Worm (Caenorhabditis elegans): ENCODE data around the gene srt-39.

Gene srt-39

DNA sequence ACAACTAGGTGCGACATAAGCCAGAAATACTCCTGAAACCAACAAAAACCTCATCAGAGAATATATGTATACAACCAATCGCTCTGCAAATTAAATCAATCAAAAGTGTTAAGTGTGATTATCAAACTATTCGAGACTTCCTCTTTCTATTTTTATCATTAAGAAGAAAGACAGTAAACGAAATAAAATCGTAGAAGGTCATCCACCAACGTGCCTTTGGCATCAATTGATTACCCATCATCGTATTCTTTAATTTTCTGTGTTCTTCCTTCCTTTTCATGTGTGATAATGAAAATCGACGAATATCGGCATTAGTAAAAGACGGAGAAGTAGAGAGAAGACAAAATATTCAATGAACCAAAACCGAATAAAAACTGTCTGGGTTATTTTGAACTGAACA is 27.3 kb downstream of the srt-39 start:
- TF ChIP-seq hlh-30 (tag; optimal IDR thresholded peaks at IDR 0.05; ENCODE audit: insufficient read depth) (no peak), unc-86 (tag; optimal IDR thresholded peaks at IDR 0.05) (no peak), hlh-15 (tag; optimal IDR thresholded peaks at IDR 0.05) (no peak), tbx-2 (tag; optimal IDR thresholded peaks at IDR 0.05) (no peak), ttx-3 (tag; optimal IDR thresholded peaks at IDR 0.05) (no peak), pros-1 (tag; optimal IDR thresholded peaks at IDR 0.05) (no peak), unc-3 (GFP tag; conservative IDR thresholded peaks at IDR 0.05) (no peak), unc-3 (tag; optimal IDR thresholded peaks at IDR 0.05) (no peak), K09A11.1 (tag; optimal IDR thresholded peaks at IDR 0.05; ENCODE audit: insufficient read depth) (no peak), ceh-22 (tag; optimal IDR thresholded peaks at IDR 0.05) (no peak), pha-2 (tag; optimal IDR thresholded peaks at IDR 0.05) (no peak), fax-1 (tag; optimal IDR thresholded peaks at IDR 0.05) (no peak), pha-4 (tag; optimal IDR thresholded peaks at IDR 0.05) (no peak), T23F11.4 (GFP tag; optimal IDR thresholded peaks at IDR 0.05) (no peak), unc-55 (GFP tag; optimal IDR thresholded peaks at IDR 0.05) (no peak), ceh-2 (tag; optimal IDR thresholded peaks at IDR 0.05) (no peak), hlh-13 (GFP tag; optimal IDR thresholded peaks at IDR 0.05) (no peak)

DNA sequence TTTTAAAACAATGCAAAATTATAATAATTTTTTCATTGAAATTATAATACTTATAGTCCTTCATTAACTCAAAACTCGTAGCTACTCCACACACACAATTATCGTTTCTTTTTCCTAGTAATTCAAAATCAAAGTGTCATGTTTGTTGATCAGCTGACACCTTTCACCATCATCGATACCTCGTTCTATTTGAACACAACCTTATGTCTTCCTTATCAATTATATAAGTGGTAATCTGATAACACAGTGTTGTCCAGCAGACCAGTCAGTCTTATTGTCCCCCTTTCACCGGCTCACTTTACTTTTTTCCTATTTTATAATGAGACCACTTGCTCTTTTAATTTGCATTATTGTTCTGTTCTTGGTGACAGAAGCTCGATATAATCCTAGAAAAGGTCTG is 28.1 kb downstream of the srt-39 start, which contains the start of the genes T28H10.2 and lgmn-1:
Gene T28H10.2, minus strand, starts transcription at position 177 of the 400 bp plus-strand sequence.
Gene lgmn-1, plus strand, starts transcription at position 284 of the 400 bp plus-strand sequence.
- TF ChIP-seq ceh-31 (tag; optimal IDR thresholded peaks at IDR 0.05): no peak
- TF ChIP-seq elt-2 (tag; optimal IDR thresholded peaks at IDR 0.05): peak; percentile 89

DNA sequence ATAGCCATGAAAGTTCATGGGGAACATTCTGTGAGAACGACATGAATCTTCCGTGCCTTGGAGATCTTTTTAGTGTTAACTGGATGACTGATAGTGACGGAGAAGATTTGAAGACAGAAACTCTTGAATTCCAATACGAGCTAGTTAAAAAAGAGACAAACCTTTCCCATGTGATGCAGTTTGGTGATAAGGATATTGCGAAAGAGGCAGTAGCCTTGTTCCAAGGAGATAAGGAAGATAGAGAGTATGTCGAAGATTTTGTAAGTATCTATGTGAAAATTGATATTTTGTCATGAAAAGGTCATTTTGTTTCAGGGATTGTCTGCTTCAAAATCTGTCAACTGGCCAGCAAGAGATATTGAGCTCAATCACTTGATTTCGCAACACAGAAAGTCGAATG is 29.2 kb downstream of the srt-39 start:
- TF ChIP-seq hlh-6 (tag; optimal IDR thresholded peaks at IDR 0.05) (no peak), madf-2 (tag; optimal IDR thresholded peaks at IDR 0.05) (no peak), ceh-24 (tag; optimal IDR thresholded peaks at IDR 0.05) (no peak), elt-2 (tag; optimal IDR thresholded peaks at IDR 0.05) (peak; percentile 67), hlh-13 (GFP tag; optimal IDR thresholded peaks at IDR 0.05) (no peak)

DNA sequence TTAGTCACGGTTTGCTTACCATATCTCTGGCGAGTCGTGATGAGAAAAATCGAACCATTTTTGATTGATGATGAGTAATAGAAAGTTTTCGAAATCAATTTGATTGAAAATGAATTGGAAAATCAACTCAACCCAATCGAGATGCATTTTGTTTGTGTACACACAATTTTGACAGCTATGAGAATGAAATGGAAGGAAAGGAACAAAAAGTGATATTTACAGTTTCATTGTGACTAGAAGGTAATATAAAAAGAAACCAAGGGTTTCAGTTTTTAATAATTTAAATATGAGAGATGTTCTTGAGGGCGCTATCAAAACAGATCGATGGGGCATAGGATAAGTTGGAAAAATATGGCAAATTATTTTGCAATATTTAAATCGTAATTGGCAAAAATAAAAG is 32.5 kb downstream of the srt-39 start, which contains the start of gene cal-1:
Gene cal-1, minus strand, starts transcription at position 101 of the 400 bp plus-strand sequence.
- TF ChIP-seq hlh-15 (tag; optimal IDR thresholded peaks at IDR 0.05): no peak
- TF ChIP-seq zip-5 (tag; optimal IDR thresholded peaks at IDR 0.05): no peak
- no peak for TF ChIP-seq npax-4 (tag; optimal IDR thresholded peaks at IDR 0.05)
- TF ChIP-seq lim-6 (tag; optimal IDR thresholded peaks at IDR 0.05): no peak
- no peak for TF ChIP-seq unc-3 (GFP tag; conservative IDR thresholded peaks at IDR 0.05)
- TF ChIP-seq unc-3 (tag; optimal IDR thresholded peaks at IDR 0.05): no peak
- no peak for TF ChIP-seq hlh-30 (tag; optimal IDR thresholded peaks at IDR 0.05; ENCODE audit: insufficient read depth)
- TF ChIP-seq eyg-1 (tag; optimal IDR thresholded peaks at IDR 0.05): no peak
- TF ChIP-seq nfya-1 (tag; optimal IDR thresholded peaks at IDR 0.05): no peak

DNA sequence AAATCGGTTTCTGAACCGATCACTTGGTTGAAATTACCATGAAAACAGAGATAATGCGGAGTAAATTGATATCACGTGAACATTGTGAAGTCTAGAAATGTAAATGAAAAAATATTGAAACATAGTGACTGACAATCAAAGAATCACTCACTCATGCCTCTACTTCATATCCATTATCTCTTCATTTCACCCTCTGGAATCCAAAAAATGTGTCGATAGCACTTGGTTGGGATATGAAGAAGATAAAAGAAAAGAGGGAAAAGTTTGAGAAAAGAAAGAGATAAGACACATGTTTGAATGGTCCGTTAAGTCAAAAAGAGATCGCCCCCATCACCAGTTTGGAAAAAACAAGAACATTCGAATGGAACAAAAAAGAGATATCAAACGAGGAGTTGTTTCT is 33.1 kb downstream of the srt-39 start:
- TF ChIP-seq syd-9 (tag; optimal IDR thresholded peaks at IDR 0.05) (no peak), nhr-11 (tag; optimal IDR thresholded peaks at IDR 0.05) (no peak), ceh-18 (tag; optimal IDR thresholded peaks at IDR 0.05) (peak; percentile 54), pros-1 (tag; optimal IDR thresholded peaks at IDR 0.05) (no peak), unc-55 (GFP tag; optimal IDR thresholded peaks at IDR 0.05) (peak; percentile 57)

DNA sequence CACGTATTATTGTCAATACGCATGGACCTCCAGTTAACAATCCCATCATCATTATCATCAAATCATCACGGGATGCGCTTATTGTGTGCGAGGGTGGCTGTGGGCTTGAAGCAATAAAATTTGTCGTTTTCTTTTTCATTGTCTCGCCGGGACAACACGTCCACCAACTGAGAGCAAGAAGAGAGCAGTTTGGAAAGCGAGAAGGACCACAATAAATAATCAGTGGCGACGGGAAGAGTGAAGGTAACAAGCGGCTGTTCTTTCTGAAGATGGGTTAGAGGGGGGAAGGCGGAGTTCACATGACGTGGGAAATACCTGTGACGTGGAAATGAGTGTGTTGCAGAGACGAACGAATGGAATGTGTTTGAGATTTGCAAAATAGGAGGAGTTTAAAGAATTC is 34.1 kb downstream of the srt-39 start:
- TF ChIP-seq K02D7.2 (tag; optimal IDR thresholded peaks at IDR 0.05) (no peak), pha-2 (tag; optimal IDR thresholded peaks at IDR 0.05) (no peak), ztf-16 (tag; optimal IDR thresholded peaks at IDR 0.05) (no peak), ceh-18 (tag; optimal IDR thresholded peaks at IDR 0.05) (peak; percentile 86), C38D4.7 (GFP tag; optimal IDR thresholded peaks at IDR 0.05) (no peak), ttx-3 (tag; optimal IDR thresholded peaks at IDR 0.05) (no peak), pag-3 (tag; optimal IDR thresholded peaks at IDR 0.05; ENCODE audit: borderline replicate concordance) (no peak), hlh-13 (GFP tag; optimal IDR thresholded peaks at IDR 0.05) (no peak), pha-4 (tag; optimal IDR thresholded peaks at IDR 0.05) (no peak), ceh-34 (tag; optimal IDR thresholded peaks at IDR 0.05) (peak; percentile 0), pqm-1 (tag; optimal IDR thresholded peaks at IDR 0.05) (no peak), ceh-6 (GFP tag; optimal IDR thresholded peaks at IDR 0.05) (no peak), fkh-6 (tag; optimal IDR thresholded peaks at IDR 0.05) (no peak), sox-4 (tag; optimal IDR thresholded peaks at IDR 0.05) (no peak), rnt-1 (tag; optimal IDR thresholded peaks at IDR 0.05) (peak; percentile 88), unc-55 (GFP tag; optimal IDR thresholded peaks at IDR 0.05) (peak; percentile 75), sdc-2 (tag; optimal IDR thresholded peaks at IDR 0.05) (no peak), K09A11.1 (tag; optimal IDR thresholded peaks at IDR 0.05; ENCODE audit: insufficient read depth) (no peak)
